Worm (Caenorhabditis elegans): ENCODE data around the gene wrt-2.
A peak's percentile ranks its signal among the peaks of the same experiment; 100 is the strongest.

The wrt-2 gene

DNA sequence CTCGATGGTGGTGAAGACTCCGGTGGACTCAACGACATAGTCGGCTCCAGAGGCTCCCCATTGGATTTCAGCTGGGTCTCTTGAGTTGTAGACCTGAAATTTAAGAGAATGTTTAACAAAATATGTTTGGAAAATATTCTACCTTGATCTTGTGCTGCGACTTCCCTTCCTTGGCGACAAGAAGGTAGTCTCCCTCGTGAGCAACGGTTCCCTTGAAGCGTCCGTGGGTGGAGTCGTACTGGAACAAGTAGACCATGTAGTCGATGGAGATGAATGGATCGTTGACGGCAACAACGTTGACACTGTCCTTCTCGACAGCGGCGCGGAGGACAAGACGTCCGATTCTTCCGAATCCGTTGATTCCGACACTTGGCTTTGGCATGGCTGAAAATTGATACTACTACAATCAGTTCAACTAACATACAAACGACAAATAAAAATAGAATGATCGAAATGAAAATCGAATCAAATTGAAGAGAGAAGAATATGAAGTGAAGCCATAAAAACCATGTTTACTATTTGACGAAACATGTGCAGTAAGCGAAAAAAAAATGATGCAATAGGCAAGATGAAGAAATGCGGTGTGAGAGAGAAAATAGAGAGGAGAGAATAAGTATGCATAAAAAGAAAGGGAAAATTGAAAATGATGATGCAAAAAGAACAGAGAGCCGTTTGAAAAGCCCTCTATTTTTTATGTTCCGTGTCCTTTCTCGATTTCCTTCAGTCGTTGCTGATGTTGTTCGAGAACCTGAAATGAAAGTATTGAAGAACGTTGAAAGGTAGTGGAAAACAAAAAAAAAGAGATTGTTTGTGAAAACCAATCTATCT lies 20.4 kb upstream of the wrt-2 start, which contains the start of gene gpd-2:
Gene gpd-2 (minus strand): TSS at position 384 of the 828 bp plus-strand sequence.
- peak; percentile 74 for TF ChIP-seq mdt-29 (GFP tag; IDR thresholded peaks at IDR 0.05)
- TF ChIP-seq zfp-3 (GFP tag; conservative IDR thresholded peaks at IDR 0.05): peak; percentile 81; the same call in 1 of the 2 replicates
- TF ChIP-seq nhr-6 (tag; optimal IDR thresholded peaks at IDR 0.05): peak; percentile 41
- TF ChIP-seq zfp-2 (tag; optimal IDR thresholded peaks at IDR 0.05): no peak
- TF ChIP-seq arid-1 (GFP tag; conservative IDR thresholded peaks at IDR 0.05): no peak
- TF ChIP-seq pha-4 (GFP tag; IDR thresholded peaks at IDR 0.05): 0 out of 2 replicates have a peak, but pooled peaks have one; percentile 15
- TF ChIP-seq pha-4 (tag; optimal IDR thresholded peaks at IDR 0.05): no peak
- TF ChIP-seq mes-2 (tag; optimal IDR thresholded peaks at IDR 0.05; ENCODE audit: poor library complexity, severe bottlenecking): peak; percentile 46
- TF ChIP-seq daf-16 (GFP tag; optimal IDR thresholded peaks at IDR 0.05): no peak
- peak; percentile 26 for TF ChIP-seq daf-16 (tag; optimal IDR thresholded peaks at IDR 0.05)
- 0 out of 2 replicates have a peak, but pooled peaks have one; percentile 22 for TF ChIP-seq snpc-1.2 (GFP tag; IDR thresholded peaks at IDR 0.05)
- TF ChIP-seq nhr-102 (tag; optimal IDR thresholded peaks at IDR 0.05): no peak
- TF ChIP-seq aha-1 (tag): peak; percentile 93
- peak; percentile 73; the same call in 1 of the 2 replicates for TF ChIP-seq T26A8.4 (GFP tag; IDR thresholded peaks at IDR 0.05)
- peak in 1 of 2 experiments; percentile 29 for TF ChIP-seq lsy-2 (tag; optimal IDR thresholded peaks at IDR 0.05)
- no peak for TF ChIP-seq ctbp-1 (GFP tag; IDR thresholded peaks at IDR 0.05)
- TF ChIP-seq ceh-32 (tag; optimal IDR thresholded peaks at IDR 0.05; ENCODE audit: poor library complexity): no peak
- 0 out of 2 replicates have a peak, but pooled peaks have one; percentile 6 for TF ChIP-seq vab-7 (GFP tag; IDR thresholded peaks at IDR 0.05)
- 0 out of 2 replicates have a peak, but pooled peaks have one; percentile 46 for TF ChIP-seq D1046.2 (GFP tag; IDR thresholded peaks at IDR 0.05)
- peak; percentile 6 for TF ChIP-seq zip-2 (tag; optimal IDR thresholded peaks at IDR 0.05)
- TF ChIP-seq saeg-2 (GFP tag; IDR thresholded peaks at IDR 0.05): 0 out of 2 replicates have a peak, but pooled peaks have one; percentile 24
- TF ChIP-seq ztf-7 (tag; optimal IDR thresholded peaks at IDR 0.05): peak; percentile 52
- TF ChIP-seq Y48G9A.11 (GFP tag; IDR thresholded peaks at IDR 0.05): no peak
- peak; percentile 45; the same call in 1 of the 2 replicates for TF ChIP-seq egl-43 (GFP tag; IDR thresholded peaks at IDR 0.05)
- TF ChIP-seq mep-1 (tag; optimal IDR thresholded peaks at IDR 0.05): peak; percentile 43
- TF ChIP-seq dmd-6 (GFP tag; IDR thresholded peaks at IDR 0.05): 0 out of 2 replicates have a peak, but pooled peaks have one; percentile 6
- peak; percentile 49; the same call in 1 of the 2 replicates for TF ChIP-seq lim-7 (GFP tag; IDR thresholded peaks at IDR 0.05)
- TF ChIP-seq Y105C5A.15 (GFP tag; IDR thresholded peaks at IDR 0.05): 0 out of 2 replicates have a peak, but pooled peaks have one; percentile 17
- TF ChIP-seq pqm-1 (tag; optimal IDR thresholded peaks at IDR 0.05): peak; percentile 7
- TF ChIP-seq nhr-25 (tag; optimal IDR thresholded peaks at IDR 0.05; ENCODE audit: borderline replicate concordance, insufficient read depth): peak; percentile 60

DNA sequence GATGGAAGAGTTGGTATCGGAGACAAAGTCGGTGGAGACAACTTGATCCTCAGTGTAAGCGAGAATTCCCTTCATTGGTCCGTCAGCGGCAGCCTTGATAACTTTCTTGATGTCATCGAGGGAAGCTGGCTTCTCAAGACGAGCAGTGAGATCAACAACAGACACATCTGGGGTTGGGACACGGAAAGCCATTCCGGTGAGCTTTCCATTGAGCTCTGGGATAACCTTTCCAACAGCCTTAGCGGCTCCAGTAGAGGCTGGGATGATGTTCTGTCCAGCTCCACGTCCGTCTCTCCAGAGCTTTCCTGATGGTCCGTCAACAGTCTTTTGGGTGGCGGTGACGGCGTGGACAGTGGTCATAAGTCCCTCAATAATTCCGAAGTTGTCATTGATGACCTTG lies 19.5 kb upstream of the wrt-2 start:
- TF ChIP-seq zfp-3 (GFP tag; conservative IDR thresholded peaks at IDR 0.05) (peak; percentile 28), tra-1 (GFP tag; IDR thresholded peaks at IDR 0.05) (peak; percentile 38; the same call in 1 of the 2 replicates), aha-1 (tag) (peak; percentile 62), set-16 (GFP tag; IDR thresholded peaks at IDR 0.05) (peak; percentile 60), ceh-20 (GFP tag; IDR thresholded peaks at IDR 0.05) (peak; percentile 14; the same call in 1 of the 2 replicates), egl-43 (GFP tag; IDR thresholded peaks at IDR 0.05) (0 out of 2 replicates have a peak, but pooled peaks have one; percentile 34), T26A8.4 (GFP tag; IDR thresholded peaks at IDR 0.05) (peak; percentile 5; the same call in 1 of the 2 replicates), dmd-8 (GFP tag; IDR thresholded peaks at IDR 0.05) (0 out of 2 replicates have a peak, but pooled peaks have one; percentile 34), mdt-29 (GFP tag; IDR thresholded peaks at IDR 0.05) (peak; percentile 21; the same call in 1 of the 2 replicates)

DNA sequence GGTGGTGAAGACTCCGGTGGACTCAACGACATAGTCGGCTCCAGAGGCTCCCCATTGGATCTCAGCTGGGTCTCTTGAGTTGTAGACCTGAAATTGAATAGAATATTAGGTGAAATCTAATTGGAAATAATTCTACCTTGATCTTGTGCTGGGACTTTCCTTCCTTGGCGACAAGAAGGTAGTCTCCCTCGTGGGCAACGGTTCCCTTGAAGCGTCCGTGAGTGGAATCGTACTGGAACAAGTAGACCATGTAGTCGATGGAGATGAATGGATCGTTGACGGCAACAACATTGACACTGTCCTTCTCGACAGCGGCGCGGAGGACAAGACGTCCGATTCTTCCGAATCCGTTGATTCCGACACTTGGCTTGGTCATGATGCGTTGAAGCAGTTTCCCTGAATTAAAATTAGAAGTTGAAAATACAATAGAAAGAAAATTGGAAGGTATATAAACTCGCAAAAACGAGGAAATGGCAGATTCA lies 18.8 kb upstream of the wrt-2 start, which contains the start of gene gpd-3:
Gene gpd-3 (minus strand): TSS at position 396 of the 482 bp plus-strand sequence.
- no peak for TF ChIP-seq daf-16 (GFP tag; optimal IDR thresholded peaks at IDR 0.05)
- TF ChIP-seq daf-16 (tag; optimal IDR thresholded peaks at IDR 0.05): peak; percentile 41
- peak; percentile 60 for TF ChIP-seq aha-1 (tag)
- peak; percentile 27; the same call in 1 of the 2 replicates for TF ChIP-seq dmd-8 (GFP tag; IDR thresholded peaks at IDR 0.05)
- peak; percentile 60 for TF ChIP-seq mep-1 (tag; optimal IDR thresholded peaks at IDR 0.05)
- TF ChIP-seq arid-1 (GFP tag; conservative IDR thresholded peaks at IDR 0.05): peak; percentile 27; the same call in 1 of the 2 replicates
- TF ChIP-seq hmg-1.1 (GFP tag; IDR thresholded peaks at IDR 0.05): peak; percentile 41; the same call in 1 of the 2 replicates
- TF ChIP-seq sdz-12 (GFP tag; optimal IDR thresholded peaks at IDR 0.05): no peak
- peak; percentile 28; the same call in 1 of the 2 replicates for TF ChIP-seq dmd-6 (GFP tag; IDR thresholded peaks at IDR 0.05)
- peak; percentile 43 for TF ChIP-seq lin-38 (GFP tag; IDR thresholded peaks at IDR 0.05)
- TF ChIP-seq lin-29 (GFP tag; IDR thresholded peaks at IDR 0.05): 0 out of 2 replicates have a peak, but pooled peaks have one; percentile 27
- TF ChIP-seq zfp-3 (GFP tag; conservative IDR thresholded peaks at IDR 0.05): peak; percentile 89
- no peak for TF ChIP-seq zag-1 (tag; optimal IDR thresholded peaks at IDR 0.05)
- TF ChIP-seq vab-7 (GFP tag; IDR thresholded peaks at IDR 0.05): no peak
- no peak for TF ChIP-seq zip-2 (tag; optimal IDR thresholded peaks at IDR 0.05)
- no peak for TF ChIP-seq dmd-9 (GFP tag; IDR thresholded peaks at IDR 0.05)
- TF ChIP-seq madf-9 (GFP tag; conservative IDR thresholded peaks at IDR 0.05): 0 out of 2 replicates have a peak, but pooled peaks have one; percentile 7
- no peak for TF ChIP-seq unc-130 (GFP tag; optimal IDR thresholded peaks at IDR 0.05)
- peak; percentile 92 for TF ChIP-seq ama-1 (optimal IDR thresholded peaks at IDR 0.05)

All from whole organism, L4 larva.